Worm (Caenorhabditis elegans): Measurements from ENCODE around the gene lips-17.
A peak's percentile ranks its signal among the peaks of the same experiment; 100 is the strongest.

The lips-17 gene

DNA sequence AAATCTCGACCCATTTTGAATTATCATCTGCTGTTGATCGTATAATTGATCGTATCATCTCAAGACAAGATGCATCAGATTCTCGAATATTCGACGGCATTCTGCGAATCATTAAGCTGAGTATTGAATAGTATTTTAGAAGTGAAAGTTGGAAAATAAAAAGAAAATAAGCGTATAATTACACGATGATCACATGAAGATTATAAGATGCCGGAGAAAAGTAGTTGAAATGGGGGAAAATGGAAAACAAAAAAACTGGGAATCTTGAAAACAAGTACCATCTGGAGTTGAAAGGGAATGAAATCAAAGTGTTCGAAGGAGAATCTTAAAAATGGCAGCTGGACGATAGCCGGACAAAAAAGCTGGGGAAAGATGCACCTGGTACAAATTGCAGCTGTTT lies 12.4 kb downstream of the lips-17 start, which contains the start of gene R07G3.8:
Gene R07G3.8 (minus strand): TSS at position 101 of the 400 bp plus-strand sequence.
- TF ChIP-seq B0310.2 (tag; optimal IDR thresholded peaks at IDR 0.05) (no peak), hnd-1 (tag; optimal IDR thresholded peaks at IDR 0.05) (no peak), ceh-13 (GFP tag; optimal IDR thresholded peaks at IDR 0.05) (no peak), pes-1 (GFP tag; IDR thresholded peaks at IDR 0.05) (no peak), tra-4 (tag; optimal IDR thresholded peaks at IDR 0.05) (no peak), aly-1 (tag; optimal IDR thresholded peaks at IDR 0.05) (no peak), F13C5.2 (tag; optimal IDR thresholded peaks at IDR 0.05) (no peak), hmbx-1 (tag; optimal IDR thresholded peaks at IDR 0.05) (no peak), tbx-37 (GFP tag; conservative IDR thresholded peaks at IDR 0.05) (no peak), sea-1 (GFP tag; conservative IDR thresholded peaks at IDR 0.05) (no peak), scrt-1 (GFP tag; IDR thresholded peaks at IDR 0.05) (no peak)

ce11 chrII:7621513-7621912 lies 13.5 kb downstream of the lips-17 start:
- no peak for TF ChIP-seq ets-7 (tag; optimal IDR thresholded peaks at IDR 0.05)
- TF ChIP-seq F13C5.2 (tag; optimal IDR thresholded peaks at IDR 0.05) = no peak
- no peak for TF ChIP-seq tbx-37 (GFP tag; conservative IDR thresholded peaks at IDR 0.05)
- TF ChIP-seq hmbx-1 (tag; optimal IDR thresholded peaks at IDR 0.05) = no peak

ce11 chrII:7623466-7623865 lies 15.4 kb downstream of the lips-17 start:
- TF ChIP-seq tra-4 (tag; optimal IDR thresholded peaks at IDR 0.05) (no peak), ceh-13 (GFP tag; optimal IDR thresholded peaks at IDR 0.05) (no peak), aly-1 (tag; optimal IDR thresholded peaks at IDR 0.05) (no peak), ets-7 (tag; optimal IDR thresholded peaks at IDR 0.05) (no peak), tbx-37 (GFP tag; conservative IDR thresholded peaks at IDR 0.05) (no peak), F13C5.2 (tag; optimal IDR thresholded peaks at IDR 0.05) (no peak), ama-1 (optimal IDR thresholded peaks at IDR 0.05) (no peak), pes-1 (GFP tag; IDR thresholded peaks at IDR 0.05) (no peak), flt-1 (GFP tag; IDR thresholded peaks at IDR 0.05) (no peak), B0310.2 (tag; optimal IDR thresholded peaks at IDR 0.05) (no peak), scrt-1 (GFP tag; IDR thresholded peaks at IDR 0.05) (no peak), ceh-36 (tag; optimal IDR thresholded peaks at IDR 0.05) (no peak), hmg-4 (GFP tag; optimal IDR thresholded peaks at IDR 0.05) (no peak), hmbx-1 (tag; optimal IDR thresholded peaks at IDR 0.05) (no peak)

DNA sequence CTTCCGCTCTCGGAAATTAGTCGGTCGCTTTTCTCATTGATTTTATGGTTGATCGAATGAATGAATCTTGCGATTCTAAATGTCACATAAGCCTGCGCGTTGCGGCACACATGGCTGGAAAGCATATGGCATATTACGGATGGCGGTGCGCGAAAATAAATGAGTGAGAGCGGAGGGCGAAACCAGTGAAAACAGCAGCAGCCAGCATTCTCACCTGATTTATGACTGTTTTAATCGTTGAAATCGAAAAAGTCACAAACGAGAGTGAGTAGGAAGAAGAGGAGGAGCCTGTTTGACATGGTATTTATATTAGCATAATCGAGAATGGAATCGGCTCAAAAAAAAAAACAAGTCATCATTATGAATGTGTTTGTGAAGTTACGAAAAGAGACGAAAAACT lies 16.2 kb downstream of the lips-17 start:
- peak; percentile 2 for TF ChIP-seq hmg-4 (GFP tag; optimal IDR thresholded peaks at IDR 0.05)
- no peak for TF ChIP-seq ceh-13 (GFP tag; optimal IDR thresholded peaks at IDR 0.05)
- no peak for TF ChIP-seq flt-1 (GFP tag; IDR thresholded peaks at IDR 0.05)

ce11 chrII:7624995-7625394 lies 16.9 kb downstream of the lips-17 start:
- TF ChIP-seq F13C5.2 (tag; optimal IDR thresholded peaks at IDR 0.05) (no peak), B0310.2 (tag; optimal IDR thresholded peaks at IDR 0.05) (no peak), aly-1 (tag; optimal IDR thresholded peaks at IDR 0.05) (no peak), ets-7 (tag; optimal IDR thresholded peaks at IDR 0.05) (no peak)

ce11 chrII:7628640-7629039 lies 20.6 kb downstream of the lips-17 start:
- TF ChIP-seq tbx-11 (GFP tag; IDR thresholded peaks at IDR 0.05) (no peak), sea-1 (GFP tag; conservative IDR thresholded peaks at IDR 0.05) (no peak), pes-1 (GFP tag; IDR thresholded peaks at IDR 0.05) (no peak), B0310.2 (tag; optimal IDR thresholded peaks at IDR 0.05) (no peak), aly-1 (tag; optimal IDR thresholded peaks at IDR 0.05) (no peak), F13C5.2 (tag; optimal IDR thresholded peaks at IDR 0.05) (no peak), hmbx-1 (tag; optimal IDR thresholded peaks at IDR 0.05) (no peak), scrt-1 (GFP tag; IDR thresholded peaks at IDR 0.05) (no peak), hmg-4 (GFP tag; optimal IDR thresholded peaks at IDR 0.05) (no peak), ets-7 (tag; optimal IDR thresholded peaks at IDR 0.05) (no peak), ceh-13 (GFP tag; optimal IDR thresholded peaks at IDR 0.05) (no peak), tbx-37 (GFP tag; conservative IDR thresholded peaks at IDR 0.05) (no peak), ama-1 (optimal IDR thresholded peaks at IDR 0.05) (no peak), flt-1 (GFP tag; IDR thresholded peaks at IDR 0.05) (no peak), ceh-36 (tag; optimal IDR thresholded peaks at IDR 0.05) (no peak), hnd-1 (tag; optimal IDR thresholded peaks at IDR 0.05) (no peak), tra-4 (tag; optimal IDR thresholded peaks at IDR 0.05) (no peak)

ce11 chrII:7630052-7630451 lies 22.0 kb downstream of the lips-17 start:
- TF ChIP-seq hmbx-1 (tag; optimal IDR thresholded peaks at IDR 0.05) = no peak
- TF ChIP-seq scrt-1 (GFP tag; IDR thresholded peaks at IDR 0.05) = no peak
- TF ChIP-seq pes-1 (GFP tag; IDR thresholded peaks at IDR 0.05) = no peak
- TF ChIP-seq F13C5.2 (tag; optimal IDR thresholded peaks at IDR 0.05) = no peak
- no peak for TF ChIP-seq sea-1 (GFP tag; conservative IDR thresholded peaks at IDR 0.05)
- TF ChIP-seq tbx-37 (GFP tag; conservative IDR thresholded peaks at IDR 0.05) = no peak
- TF ChIP-seq flt-1 (GFP tag; IDR thresholded peaks at IDR 0.05) = no peak
- TF ChIP-seq ceh-13 (GFP tag; optimal IDR thresholded peaks at IDR 0.05) = no peak
- no peak for TF ChIP-seq tbx-11 (GFP tag; IDR thresholded peaks at IDR 0.05)

DNA sequence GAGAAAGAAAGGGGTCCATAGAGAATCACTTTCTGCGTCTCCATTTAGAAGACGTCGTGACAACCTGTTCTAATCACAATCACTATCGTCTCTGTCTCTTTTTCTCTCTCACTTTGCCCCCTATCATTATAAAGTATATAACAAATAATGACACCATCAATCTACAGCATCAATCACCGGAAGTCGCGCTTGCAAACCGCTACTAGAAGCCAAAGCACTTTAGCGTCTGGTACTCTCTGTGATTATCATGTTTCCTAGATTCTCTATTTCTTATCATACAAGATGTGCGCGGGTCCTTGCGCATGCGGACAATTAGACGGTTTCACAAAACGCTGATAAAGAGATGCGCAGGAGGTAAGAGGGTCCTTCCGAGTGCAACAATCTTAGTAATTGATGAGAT lies 23.1 kb downstream of the lips-17 start:
- no peak for TF ChIP-seq B0310.2 (tag; optimal IDR thresholded peaks at IDR 0.05)
- TF ChIP-seq ets-7 (tag; optimal IDR thresholded peaks at IDR 0.05) = no peak
- TF ChIP-seq ama-1 (optimal IDR thresholded peaks at IDR 0.05) = no peak
- no peak for TF ChIP-seq scrt-1 (GFP tag; IDR thresholded peaks at IDR 0.05)
- no peak for TF ChIP-seq tra-4 (tag; optimal IDR thresholded peaks at IDR 0.05)
- TF ChIP-seq hnd-1 (tag; optimal IDR thresholded peaks at IDR 0.05) = no peak
- TF ChIP-seq hmg-4 (GFP tag; optimal IDR thresholded peaks at IDR 0.05) = no peak
- no peak for TF ChIP-seq tbx-37 (GFP tag; conservative IDR thresholded peaks at IDR 0.05)
- no peak for TF ChIP-seq sea-1 (GFP tag; conservative IDR thresholded peaks at IDR 0.05)

Data from whole organism, early embryonic.